Worm (Caenorhabditis elegans) whole organism, midembryonic: ENCODE results near the gene F15H10.10.

Experiments used
- T22C8.4 ChIP-seq: fragments of 200-800 bp; sonication (Bioruptor generic); IDR thresholded peaks from 2 replicates; pipeline ENCODE4 v1.3.6; 2022; ENCODE audit warnings: missing genetic modification characterization, missing compliant biosample characterization
- klf-2 ChIP-seq: fragments of 200-800 bp; sonication (Bioruptor generic); conservative IDR thresholded peaks from 2 replicates; pipeline ENCODE4 v1.3.6; 2022; ENCODE audit warnings: missing genetic modification reagents, missing genetic modification characterization, missing compliant biosample characterization
- ref-1 ChIP-seq: fragments of 200-800 bp; sonication (Bioruptor generic); conservative IDR thresholded peaks from 2 replicates; pipeline ENCODE4 v1.3.6; 2022; ENCODE audit warnings: missing genetic modification reagents, missing genetic modification characterization, missing compliant biosample characterization
- tab-1 ChIP-seq: fragments of 200-800 bp; sonication (Bioruptor generic); IDR thresholded peaks from 2 replicates; pipeline ENCODE4 v1.3.6; 2022; ENCODE audit warnings: missing genetic modification characterization, missing compliant biosample characterization
- ztf-23 ChIP-seq: fragments of 200-800 bp; sonication (Bioruptor generic); IDR thresholded peaks from 2 replicates; pipeline ENCODE4 v1.3.6; 2022; ENCODE audit warnings: missing genetic modification reagents, missing genetic modification characterization, missing compliant biosample characterization
- ztf-29 ChIP-seq: fragments of 200-800 bp; sonication (Bioruptor generic); IDR thresholded peaks from 2 replicates; pipeline ENCODE4 v1.3.6; 2022; ENCODE audit warnings: missing genetic modification reagents, missing genetic modification characterization, missing compliant biosample characterization

ce11 chrV:10464746-10465145 lies 47.9 kb upstream of the F15H10.10 start:
- TF ChIP-seq klf-2 (GFP tag; lab: Robert Waterston, UW) (no peak), ref-1 (GFP tag; lab: Robert Waterston, UW) (no peak), ztf-23 (GFP tag; lab: Robert Waterston, UW) (no peak), T22C8.4 (GFP tag; lab: Robert Waterston, UW) (no peak), ztf-29 (GFP tag; lab: Robert Waterston, UW) (no peak), tab-1 (no peak)
